Worm (Caenorhabditis elegans): ENCODE data around the gene sru-6.

DNA sequence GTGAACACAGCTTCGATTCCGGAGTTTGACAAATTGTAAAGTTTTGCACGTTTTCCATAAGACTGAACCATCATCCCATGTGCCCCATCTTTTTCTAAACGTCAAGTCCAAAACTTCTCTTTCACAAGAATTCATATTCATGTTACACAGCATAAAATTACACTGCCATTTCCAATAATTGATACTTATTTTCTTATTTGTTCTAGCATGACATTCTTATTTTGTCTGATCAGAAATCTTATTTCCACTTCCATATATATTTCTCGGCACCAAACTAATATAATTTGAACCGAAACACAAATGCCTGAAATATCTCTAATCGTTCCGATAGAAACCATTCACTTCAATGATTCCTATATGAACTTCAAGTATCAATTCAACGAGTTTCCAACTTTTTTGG is 4.4 kb upstream of the sru-6 start, which contains the start of gene sru-2:
- TF ChIP-seq pha-4 (GFP tag; IDR thresholded peaks at IDR 0.05), result no peak
- no peak for TF ChIP-seq pha-4 (tag; optimal IDR thresholded peaks at IDR 0.05)
- no peak for TF ChIP-seq gei-8 (GFP tag; optimal IDR thresholded peaks at IDR 0.05)
- TF ChIP-seq nhr-76 (tag; optimal IDR thresholded peaks at IDR 0.05), result no peak
- no peak for TF ChIP-seq zip-2 (tag; optimal IDR thresholded peaks at IDR 0.05)
- no peak for TF ChIP-seq lin-13 (GFP tag; optimal IDR thresholded peaks at IDR 0.05)
- no peak for TF ChIP-seq dve-1 (tag; optimal IDR thresholded peaks at IDR 0.05; ENCODE audit: insufficient read depth)
- no peak for TF ChIP-seq spr-3 (GFP tag; optimal IDR thresholded peaks at IDR 0.05)

Measured in whole organism, L4 larva.